Worm (Caenorhabditis elegans) whole organism, L3 larva: ENCODE measurements around the gene K03A11.5.

Experiments
- aly-2 ChIP-seq: fragments of 150-350 bp; optimal IDR thresholded peaks from 2 replicates; lab custom pipeline; 2014; ENCODE audit warnings: missing biosample characterization, missing genetic modification characterization
- ceh-16 ChIP-seq: sonication (generic microtip); optimal IDR thresholded peaks from 2 replicates; lab custom pipeline; 2017; ENCODE audit warnings: missing biosample characterization, missing genetic modification characterization
- ceh-82 ChIP-seq: fragments of 150-350 bp; optimal IDR thresholded peaks from 2 replicates; lab custom pipeline; 2014; ENCODE audit warnings: missing biosample characterization, missing genetic modification characterization
- elt-1 ChIP-seq: fragments of 150-350 bp; optimal IDR thresholded peaks from 2 replicates; lab custom pipeline; 2014; ENCODE audit warnings: missing biosample characterization, missing genetic modification characterization
- elt-2 ChIP-seq: sonication (generic microtip); optimal IDR thresholded peaks from 2 replicates; lab custom pipeline; 2016; ENCODE audit warnings: missing genetic modification reagents, mild to moderate bottlenecking, missing genetic modification characterization, missing compliant biosample characterization
- fos-1 ChIP-seq: fragments of 150-350 bp; optimal IDR thresholded peaks from 2 replicates; lab custom pipeline; 2014; ENCODE audit warnings: missing biosample characterization, missing genetic modification characterization
- hmg-11 ChIP-seq: sonication (generic microtip); optimal IDR thresholded peaks from 2 replicates; lab custom pipeline; 2016; ENCODE audit warnings: missing genetic modification characterization, missing compliant biosample characterization
- jun-1 ChIP-seq: fragments of 150-350 bp; optimal IDR thresholded peaks from 2 replicates; lab custom pipeline; 2014; ENCODE audit warnings: missing biosample characterization, missing genetic modification reagents, missing genetic modification characterization
- lin-15B ChIP-seq: fragments of 150-350 bp; optimal IDR thresholded peaks from 2 replicates; lab custom pipeline; 2014; ENCODE audit warnings: missing biosample characterization, missing genetic modification characterization
- nhr-11 ChIP-seq: fragments of 150-350 bp; optimal IDR thresholded peaks from 2 replicates; lab custom pipeline; 2014; ENCODE audit warnings: missing biosample characterization, missing genetic modification characterization
- pha-4 ChIP-seq: fragments of 150-350 bp; optimal IDR thresholded peaks from 2 replicates; lab custom pipeline; 2014; ENCODE audit warnings: missing biosample characterization, missing genetic modification reagents, missing genetic modification characterization
- snpc-4 ChIP-seq: fragments of 150-350 bp; optimal IDR thresholded peaks from 2 replicates; lab custom pipeline; 2014; ENCODE audit warnings: missing biosample characterization, missing genetic modification characterization

DNA sequence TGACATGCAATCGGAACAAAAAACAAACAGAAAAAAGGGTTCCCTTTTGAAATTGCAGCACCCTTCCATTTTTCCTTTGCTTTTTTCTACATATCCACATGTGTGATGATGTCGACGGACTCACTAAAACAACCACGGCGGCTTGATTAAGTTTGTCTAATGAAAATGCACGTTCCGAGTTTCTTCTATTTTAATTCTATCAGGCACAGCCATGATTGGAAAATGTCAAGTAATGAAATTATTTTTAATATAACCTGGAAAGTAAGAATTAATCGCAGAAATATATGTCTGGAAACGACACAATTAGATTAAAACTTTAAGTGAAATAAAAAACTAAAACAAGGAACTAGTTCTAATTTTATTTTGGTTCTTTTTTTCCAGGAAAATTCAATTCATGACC, 29.5 kb upstream of the K03A11.5 start:
- TF ChIP-seq jun-1 (tag; lab: Kevin White, UChicago) (no peak), ceh-16 (no peak), pha-4 (no peak), elt-1 (tag; lab: Kevin White, UChicago) (no peak), elt-2 (tag; lab: Kevin White, UChicago) (no peak), hmg-11 (tag; lab: Kevin White, UChicago) (no peak), aly-2 (tag; lab: Kevin White, UChicago) (no peak), snpc-4 (tag; lab: Kevin White, UChicago) (no peak), lin-15B (no peak), fos-1 (tag; lab: Kevin White, UChicago) (no peak), nhr-11 (no peak), ceh-82 (tag; lab: Kevin White, UChicago) (no peak)
